Fruit fly (Drosophila melanogaster): ENCODE data around the gene lin-52.
A peak's percentile ranks its signal among the peaks of the same experiment; 100 is the strongest.

Gene lin-52

DNA sequence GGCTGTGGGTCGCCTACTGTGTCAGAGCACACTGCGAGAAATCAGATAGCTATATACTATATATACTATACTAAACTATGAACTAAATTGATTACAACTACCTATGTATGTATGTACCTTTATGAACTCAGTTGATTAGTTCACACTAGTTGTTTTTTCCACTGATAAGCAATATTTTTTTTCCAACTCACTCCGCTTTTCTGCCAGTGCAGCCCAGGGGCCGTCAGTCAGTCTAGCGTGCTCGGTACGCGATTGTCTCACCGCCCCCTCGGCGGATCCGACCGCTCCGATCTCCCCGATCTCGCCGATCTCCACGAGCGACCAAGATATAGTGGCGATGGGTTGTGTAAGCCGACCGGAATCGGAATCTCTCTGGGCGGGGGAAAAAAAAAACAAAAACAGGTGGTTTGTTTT is 48.9 kb downstream of the lin-52 start (continued):
- peak; percentile 52 for TF ChIP-seq net (GFP tag; optimal IDR thresholded peaks at IDR 0.05)
- peak; percentile 2 for TF ChIP-seq Sox15 (GFP tag; optimal IDR thresholded peaks at IDR 0.05)
- peak; percentile 51 for TF ChIP-seq acj6 (GFP tag; optimal IDR thresholded peaks at IDR 0.05)
- TF ChIP-seq Hr39 (GFP tag; optimal IDR thresholded peaks at IDR 0.05): no peak
- peak; percentile 55 for TF ChIP-seq CG1621 (tag; optimal IDR thresholded peaks at IDR 0.05)
- peak; percentile 91 for TF ChIP-seq CG11294 (GFP tag; IDR thresholded peaks at IDR 0.05)
- no peak for TF ChIP-seq esn (GFP tag; optimal IDR thresholded peaks at IDR 0.05)
- peak; percentile 33 for TF ChIP-seq topi (GFP tag; optimal IDR thresholded peaks at IDR 0.05)
- peak; percentile 95 for TF ChIP-seq eg (GFP tag; IDR thresholded peaks at IDR 0.05)
- peak in 1 of 2 experiments; percentile 16 for TF ChIP-seq salr (GFP tag; optimal IDR thresholded peaks at IDR 0.05)
- TF ChIP-seq CG31627 (GFP tag; optimal IDR thresholded peaks at IDR 0.05): no peak
- TF ChIP-seq OdsH (GFP tag; optimal IDR thresholded peaks at IDR 0.05): peak; percentile 51
- peak; percentile 81 for TF ChIP-seq CG16779 (tag; optimal IDR thresholded peaks at IDR 0.05)
- peak; percentile 73 for TF ChIP-seq dsx (GFP tag; optimal IDR thresholded peaks at IDR 0.05; ENCODE audit: poor library complexity, severe bottlenecking)
- TF ChIP-seq CG15336 (GFP tag; IDR thresholded peaks at IDR 0.05): peak; percentile 93
- TF ChIP-seq Smox (GFP tag; optimal IDR thresholded peaks at IDR 0.05): no peak
- peak; percentile 79 for TF ChIP-seq CG3919 (GFP tag; optimal IDR thresholded peaks at IDR 0.05)
- peak; percentile 38 for TF ChIP-seq CG7368 (GFP tag; optimal IDR thresholded peaks at IDR 0.05)
- peak; percentile 12 for TF ChIP-seq CG34406 (GFP tag; optimal IDR thresholded peaks at IDR 0.05)
- peak; percentile 86 for TF ChIP-seq CG8119 (GFP tag; IDR thresholded peaks at IDR 0.05)
- no peak for TF ChIP-seq CG8319 (GFP tag; optimal IDR thresholded peaks at IDR 0.05)
- TF ChIP-seq CG8632 (GFP tag; optimal IDR thresholded peaks at IDR 0.05): peak; percentile 25
- no peak for TF ChIP-seq Sox102F (GFP tag; optimal IDR thresholded peaks at IDR 0.05)
- peak; percentile 90 for TF ChIP-seq Gug (GFP tag; IDR thresholded peaks at IDR 0.05)
- peak; percentile 71 for TF ChIP-seq CG9139 (GFP tag; optimal IDR thresholded peaks at IDR 0.05)
- peak; percentile 85 for TF ChIP-seq Lpt (GFP tag; optimal IDR thresholded peaks at IDR 0.05)
- TF ChIP-seq Eip93F (GFP tag; optimal IDR thresholded peaks at IDR 0.05): no peak
- TF ChIP-seq vri (GFP tag; optimal IDR thresholded peaks at IDR 0.05): no peak
- peak; percentile 29 for TF ChIP-seq lz (GFP tag; optimal IDR thresholded peaks at IDR 0.05)
- TF ChIP-seq CG4318 (GFP tag; optimal IDR thresholded peaks at IDR 0.05): peak; percentile 66
- peak; percentile 76 for TF ChIP-seq CG10669 (GFP tag; optimal IDR thresholded peaks at IDR 0.05)

DNA sequence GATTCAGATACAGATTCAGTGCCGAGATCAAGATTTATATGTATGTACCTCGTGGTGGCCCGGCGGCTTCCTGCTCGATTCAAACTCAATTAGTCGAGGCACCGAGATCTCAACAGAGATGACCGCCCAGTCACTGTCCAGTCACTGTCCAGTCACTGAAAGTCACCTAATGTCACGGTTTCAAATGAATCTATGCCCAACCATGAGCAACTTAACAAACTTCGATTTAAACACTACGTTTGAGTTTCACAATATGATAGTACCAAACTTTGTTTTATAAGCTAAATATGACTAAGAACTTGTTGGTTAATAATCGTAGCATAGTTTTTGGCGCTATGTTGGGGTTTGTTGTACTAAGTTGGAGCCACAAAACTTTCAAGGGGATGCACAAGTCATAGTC is 49.7 kb downstream of the lin-52 start:
- TF ChIP-seq CG6792 (GFP tag; optimal IDR thresholded peaks at IDR 0.05) (no peak), topi (GFP tag; optimal IDR thresholded peaks at IDR 0.05) (no peak), Smox (GFP tag; optimal IDR thresholded peaks at IDR 0.05) (no peak), spab (GFP tag; optimal IDR thresholded peaks at IDR 0.05) (no peak), vri (GFP tag; optimal IDR thresholded peaks at IDR 0.05) (no peak), CG11294 (GFP tag; IDR thresholded peaks at IDR 0.05) (no peak), svp (GFP tag) (no peak), esn (GFP tag; optimal IDR thresholded peaks at IDR 0.05) (no peak), CG31627 (GFP tag; optimal IDR thresholded peaks at IDR 0.05) (no peak), CG34406 (GFP tag; optimal IDR thresholded peaks at IDR 0.05) (no peak), Sox102F (GFP tag; optimal IDR thresholded peaks at IDR 0.05) (no peak)
